Comparison of ENCODE assay signal across 5 fruit fly cellular contexts in the genomic region with DNA sequence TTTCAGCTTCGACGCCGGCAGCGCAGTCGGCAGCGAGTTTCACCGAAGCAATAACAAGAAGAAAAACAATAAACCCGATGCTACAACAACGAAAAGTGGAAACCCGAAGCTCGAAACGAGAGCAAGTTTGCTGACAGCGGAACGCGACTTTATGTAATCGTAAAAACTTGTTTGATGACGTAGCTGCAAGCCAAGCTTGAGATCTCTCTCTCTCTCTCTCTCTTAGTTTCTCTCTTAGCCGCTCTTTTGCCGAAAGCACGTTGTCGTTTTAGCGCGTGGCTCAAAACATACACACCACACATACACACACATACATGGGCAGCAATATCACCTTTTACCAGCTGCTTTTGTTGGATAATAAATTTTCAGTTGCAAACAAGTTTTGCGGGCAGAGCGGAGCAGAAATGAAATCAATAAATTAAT.
A peak's percentile ranks its signal among the peaks of the same experiment; 100 is the strongest.
TF ChIP-seq lines count a peak whose summit lies in the region.

No protein-coding gene starts in this region.

- TF ChIP-seq CTCF in whole organism, embryonic (GFP tag; optimal IDR thresholded peaks at IDR 0.05; lab: Kevin White, UChicago) = no peak

TF ChIP-seq in whole organism, adult, 20 proteins besides CTCF, POLR2A, EP300 and RAD21:
- peak; percentile 48 for TF ChIP-seq tj (GFP tag; optimal IDR thresholded peaks at IDR 0.05; lab: Kevin White, UChicago)
- TF ChIP-seq Mnt (GFP tag; optimal IDR thresholded peaks at IDR 0.05; lab: Kevin White, UChicago) = peak; percentile 42
- no peak for TF ChIP-seq cnc (optimal IDR thresholded peaks at IDR 0.05; lab: Kevin White, UChicago)
- no peak for TF ChIP-seq Clk (GFP tag; optimal IDR thresholded peaks at IDR 0.05; lab: Kevin White, UChicago)
- TF ChIP-seq CG14711 (tag; optimal IDR thresholded peaks at IDR 0.05; lab: Kevin White, UChicago) = no peak

TF ChIP-seq in whole organism, embryonic, 481 proteins besides CTCF, POLR2A, EP300 and RAD21 (continues in another document):
- TF ChIP-seq CrebB (tag; optimal IDR thresholded peaks at IDR 0.05; lab: Kevin White, UChicago) = no peak
- no peak for TF ChIP-seq oc (tag; optimal IDR thresholded peaks at IDR 0.05; lab: Kevin White, UChicago)
- TF ChIP-seq CG12769 (tag; optimal IDR thresholded peaks at IDR 0.05; lab: Kevin White, UChicago) = peak; percentile 68
- peak; percentile 30; the same call in 1 of the 2 replicates for TF ChIP-seq unc-4 (GFP tag; IDR thresholded peaks at IDR 0.05; lab: Robert Waterston, UW; ENCODE audit: partially characterized antibody)
- TF ChIP-seq CG6791 (GFP tag; IDR thresholded peaks at IDR 0.05; lab: Robert Waterston, UW; ENCODE audit: partially characterized antibody) = 0 out of 3 replicates have a peak, but pooled peaks have one; percentile 23
- TF ChIP-seq bsh (GFP tag; optimal IDR thresholded peaks at IDR 0.05; lab: Kevin White, UChicago) = no peak
- TF ChIP-seq row (GFP tag; IDR thresholded peaks at IDR 0.05; lab: Robert Waterston, UW) = no peak
- no peak for TF ChIP-seq mirr (GFP tag; optimal IDR thresholded peaks at IDR 0.05; lab: Kevin White, UChicago)
- TF ChIP-seq zf30C (GFP tag; optimal IDR thresholded peaks at IDR 0.05; lab: Kevin White, UChicago) = no peak
- TF ChIP-seq CG17829 (tag; optimal IDR thresholded peaks at IDR 0.05; lab: Kevin White, UChicago) = no peak
- TF ChIP-seq CG4360 (GFP tag; IDR thresholded peaks at IDR 0.05; lab: Robert Waterston, UW) = no peak
- peak; percentile 47 for TF ChIP-seq onecut (GFP tag; IDR thresholded peaks at IDR 0.05; lab: Robert Waterston, UW)
- TF ChIP-seq zfh1 (GFP tag; IDR thresholded peaks at IDR 0.05; lab: Robert Waterston, UW) = no peak
- peak; percentile 82 for TF ChIP-seq abd-A (tag; optimal IDR thresholded peaks at IDR 0.05; lab: Kevin White, UChicago)
- TF ChIP-seq CG2129 (GFP tag; IDR thresholded peaks at IDR 0.05; lab: Robert Waterston, UW; ENCODE audit: partially characterized antibody) = no peak
- peak; percentile 34 for TF ChIP-seq CG13287 (GFP tag; IDR thresholded peaks at IDR 0.05; lab: Robert Waterston, UW; ENCODE audit: partially characterized antibody)
- TF ChIP-seq nom (GFP tag; optimal IDR thresholded peaks at IDR 0.05; lab: Kevin White, UChicago) = peak; percentile 25
- no peak for TF ChIP-seq CG9727 (GFP tag; optimal IDR thresholded peaks at IDR 0.05; lab: Kevin White, UChicago)
- peak; percentile 92 for TF ChIP-seq kni (GFP tag; optimal IDR thresholded peaks at IDR 0.05; lab: Kevin White, UChicago)

TF ChIP-seq in whole organism, prepupa, 60 proteins besides CTCF, POLR2A, EP300 and RAD21 (continues in another document):
- TF ChIP-seq dsx (GFP tag; optimal IDR thresholded peaks at IDR 0.05; lab: Kevin White, UChicago; ENCODE audit: poor library complexity, severe bottlenecking) = peak; percentile 39
- TF ChIP-seq net (GFP tag; optimal IDR thresholded peaks at IDR 0.05; lab: Kevin White, UChicago) = peak; percentile 24
- no peak for TF ChIP-seq spab (GFP tag; optimal IDR thresholded peaks at IDR 0.05; lab: Kevin White, UChicago)
- no peak for TF ChIP-seq CG8632 (GFP tag; optimal IDR thresholded peaks at IDR 0.05; lab: Kevin White, UChicago)
- TF ChIP-seq CG34406 (GFP tag; optimal IDR thresholded peaks at IDR 0.05; lab: Kevin White, UChicago) = no peak
- no peak for TF ChIP-seq CG3919 (GFP tag; optimal IDR thresholded peaks at IDR 0.05; lab: Kevin White, UChicago)
- no peak for TF ChIP-seq CG6792 (GFP tag; optimal IDR thresholded peaks at IDR 0.05; lab: Kevin White, UChicago)
- no peak for TF ChIP-seq svp (GFP tag; lab: Kevin White, UChicago)
- no peak for TF ChIP-seq CG10669 (GFP tag; optimal IDR thresholded peaks at IDR 0.05; lab: Kevin White, UChicago)
- no peak for TF ChIP-seq fd85E (GFP tag; optimal IDR thresholded peaks at IDR 0.05; lab: Kevin White, UChicago)
- TF ChIP-seq CG16779 (tag; optimal IDR thresholded peaks at IDR 0.05; lab: Kevin White, UChicago) = no peak
- peak; percentile 37; the same call in 1 of the 3 replicates for TF ChIP-seq CG8119 (GFP tag; IDR thresholded peaks at IDR 0.05; lab: Robert Waterston, UW)
- TF ChIP-seq pdm3 (GFP tag; optimal IDR thresholded peaks at IDR 0.05; lab: Kevin White, UChicago) = no peak
- TF ChIP-seq Ets96B (tag; optimal IDR thresholded peaks at IDR 0.05; lab: Kevin White, UChicago) = no peak
- no peak for TF ChIP-seq CG9139 (GFP tag; optimal IDR thresholded peaks at IDR 0.05; lab: Kevin White, UChicago)
- no peak for TF ChIP-seq Blimp-1 (GFP tag; optimal IDR thresholded peaks at IDR 0.05; lab: Kevin White, UChicago)
- TF ChIP-seq CG31627 (GFP tag; optimal IDR thresholded peaks at IDR 0.05; lab: Kevin White, UChicago) = no peak
- TF ChIP-seq OdsH (GFP tag; optimal IDR thresholded peaks at IDR 0.05; lab: Kevin White, UChicago) = no peak
- no peak for TF ChIP-seq achi (GFP tag; optimal IDR thresholded peaks at IDR 0.05; lab: Kevin White, UChicago)
- no peak for TF ChIP-seq cyc (GFP tag; optimal IDR thresholded peaks at IDR 0.05; lab: Kevin White, UChicago)
- no peak for TF ChIP-seq Ets21C (GFP tag; optimal IDR thresholded peaks at IDR 0.05; lab: Kevin White, UChicago)
- no peak for TF ChIP-seq CG1621 (tag; optimal IDR thresholded peaks at IDR 0.05; lab: Kevin White, UChicago)

TF ChIP-seq in whole organism, pupa, 21 proteins besides CTCF, POLR2A, EP300 and RAD21:
- TF ChIP-seq Snoo (tag; optimal IDR thresholded peaks at IDR 0.05; lab: Kevin White, UChicago) (no peak), rn (GFP tag; IDR thresholded peaks at IDR 0.05; lab: Robert Waterston, UW) (no peak), fd96Ca (GFP tag; IDR thresholded peaks at IDR 0.05; lab: Robert Waterston, UW) (no peak), CG4496 (GFP tag; IDR thresholded peaks at IDR 0.05; lab: Robert Waterston, UW) (no peak), EcR (GFP tag; optimal IDR thresholded peaks at IDR 0.05; lab: Kevin White, UChicago) (peak; percentile 85), Ets98B (GFP tag; IDR thresholded peaks at IDR 0.05; lab: Robert Waterston, UW) (peak; percentile 39; the same call in 1 of the 2 replicates), CG12605 (GFP tag; IDR thresholded peaks at IDR 0.05; lab: Robert Waterston, UW) (0 out of 2 replicates have a peak, but pooled peaks have one; percentile 13), CG32121 (GFP tag; IDR thresholded peaks at IDR 0.05; lab: Robert Waterston, UW) (no peak), Pif1A (GFP tag; optimal IDR thresholded peaks at IDR 0.05; lab: Kevin White, UChicago) (peak; percentile 7), CG9948 (tag; optimal IDR thresholded peaks at IDR 0.05; lab: Kevin White, UChicago) (no peak), gl (tag; optimal IDR thresholded peaks at IDR 0.05; lab: Kevin White, UChicago) (no peak), CG14655 (GFP tag; optimal IDR thresholded peaks at IDR 0.05; lab: Kevin White, UChicago) (no peak), Pif1B (GFP tag; optimal IDR thresholded peaks at IDR 0.05; lab: Kevin White, UChicago) (no peak), CG13204 (GFP tag; optimal IDR thresholded peaks at IDR 0.05; lab: Kevin White, UChicago) (peak; percentile 22), D1 (tag; optimal IDR thresholded peaks at IDR 0.05; lab: Kevin White, UChicago) (no peak), CG17806 (tag; optimal IDR thresholded peaks at IDR 0.05; lab: Kevin White, UChicago) (no peak), CG10348 (GFP tag; IDR thresholded peaks at IDR 0.05; lab: Robert Waterston, UW) (no peak), CG15710 (tag; optimal IDR thresholded peaks at IDR 0.05; lab: Kevin White, UChicago) (no peak), CG34367 (tag; optimal IDR thresholded peaks at IDR 0.05; lab: Kevin White, UChicago) (no peak)

TF ChIP-seq in whole organism, wandering third instar larva, 38 proteins besides CTCF, POLR2A, EP300 and RAD21:
- TF ChIP-seq Abd-B (GFP tag; optimal IDR thresholded peaks at IDR 0.05; lab: Kevin White, UChicago) (no peak), CrebA (GFP tag; optimal IDR thresholded peaks at IDR 0.05; lab: Kevin White, UChicago; ENCODE audit: borderline replicate concordance) (no peak), fru (GFP tag; optimal IDR thresholded peaks at IDR 0.05; lab: Kevin White, UChicago) (peak; percentile 3), Dfd (GFP tag; optimal IDR thresholded peaks at IDR 0.05; lab: Kevin White, UChicago) (no peak), HLH106 (tag; optimal IDR thresholded peaks at IDR 0.05; lab: Kevin White, UChicago) (no peak), GATAd (GFP tag; optimal IDR thresholded peaks at IDR 0.05; lab: Kevin White, UChicago) (no peak), sage (GFP tag; optimal IDR thresholded peaks at IDR 0.05; lab: Kevin White, UChicago) (peak; percentile 48), br (GFP tag; optimal IDR thresholded peaks at IDR 0.05; lab: Kevin White, UChicago) (no peak), dl (GFP tag; optimal IDR thresholded peaks at IDR 0.05; lab: Kevin White, UChicago; ENCODE audit: insufficient read depth in 1 of 2, partially characterized antibody in 2 of 2) (peak in 1 of 2 experiments; percentile 63), Dif (GFP tag; optimal IDR thresholded peaks at IDR 0.05; lab: Kevin White, UChicago; ENCODE audit: partially characterized antibody) (peak; percentile 65), h (GFP tag; optimal IDR thresholded peaks at IDR 0.05; lab: Kevin White, UChicago) (peak; percentile 40), brk (GFP tag; optimal IDR thresholded peaks at IDR 0.05; lab: Kevin White, UChicago) (peak; percentile 59), tai (GFP tag; optimal IDR thresholded peaks at IDR 0.05; lab: Kevin White, UChicago) (no peak), rgr (GFP tag; optimal IDR thresholded peaks at IDR 0.05; lab: Kevin White, UChicago) (no peak)
